Worm (Caenorhabditis elegans): Measurements from ENCODE around the gene mdt-22.

mdt-22 gene

DNA sequence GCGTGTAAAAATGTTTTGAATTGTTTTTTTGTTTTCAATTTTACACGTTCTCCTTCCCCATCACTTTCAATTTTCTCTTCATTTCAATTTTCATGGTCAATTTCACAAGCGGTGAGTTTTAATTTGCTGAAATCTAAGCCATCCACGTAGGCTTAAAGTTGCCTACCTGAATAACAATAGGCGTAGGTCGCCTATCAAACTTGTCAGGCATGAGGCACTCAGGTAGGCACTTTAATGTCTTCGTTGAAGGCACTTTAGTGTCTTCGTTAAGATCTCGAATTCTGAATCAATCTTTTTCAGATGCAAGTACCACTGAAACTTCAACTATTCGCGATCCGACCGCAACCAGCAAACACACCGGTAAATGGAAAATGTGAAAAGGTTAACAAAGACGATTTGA lies 8.3 kb downstream of the mdt-22 start, which contains the start of gene ZK970.8:
TSS of gene ZK970.8 (plus strand) at position 301 of the 400 bp plus-strand sequence.
- TF ChIP-seq eor-1 (tag; optimal IDR thresholded peaks at IDR 0.05) (no peak), lin-15B (tag; optimal IDR thresholded peaks at IDR 0.05) (no peak)

DNA sequence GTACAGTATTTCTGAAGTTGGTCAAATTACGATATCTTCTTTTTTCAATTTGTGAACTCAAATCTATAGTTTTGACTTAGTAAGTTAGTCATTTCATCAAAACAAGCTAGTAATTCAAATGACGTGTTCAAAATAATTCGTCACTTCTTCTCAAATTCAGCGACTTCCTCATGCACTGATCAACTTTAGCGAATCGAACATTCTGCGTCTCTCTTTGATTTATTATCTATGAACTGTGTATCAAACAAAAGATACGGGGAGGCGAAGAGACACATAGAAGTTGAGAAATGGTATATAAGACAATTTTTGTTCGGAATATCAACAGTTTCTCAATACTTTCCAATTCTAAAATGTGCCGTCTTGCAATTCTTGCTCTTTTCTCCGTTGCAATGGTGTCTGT lies 11.0 kb downstream of the mdt-22 start, which contains the start of gene srlf-34:
TSS of gene srlf-34 (plus strand) at position 321 of the 400 bp plus-strand sequence.
- TF ChIP-seq elt-2 (tag; optimal IDR thresholded peaks at IDR 0.05) (no peak), nhr-77 (tag; optimal IDR thresholded peaks at IDR 0.05) (no peak), nhr-25 (tag; optimal IDR thresholded peaks at IDR 0.05) (peak; percentile 28), pqm-1 (tag; optimal IDR thresholded peaks at IDR 0.05) (no peak), ztf-4 (tag; optimal IDR thresholded peaks at IDR 0.05) (no peak), zag-1 (tag; optimal IDR thresholded peaks at IDR 0.05) (no peak)

DNA sequence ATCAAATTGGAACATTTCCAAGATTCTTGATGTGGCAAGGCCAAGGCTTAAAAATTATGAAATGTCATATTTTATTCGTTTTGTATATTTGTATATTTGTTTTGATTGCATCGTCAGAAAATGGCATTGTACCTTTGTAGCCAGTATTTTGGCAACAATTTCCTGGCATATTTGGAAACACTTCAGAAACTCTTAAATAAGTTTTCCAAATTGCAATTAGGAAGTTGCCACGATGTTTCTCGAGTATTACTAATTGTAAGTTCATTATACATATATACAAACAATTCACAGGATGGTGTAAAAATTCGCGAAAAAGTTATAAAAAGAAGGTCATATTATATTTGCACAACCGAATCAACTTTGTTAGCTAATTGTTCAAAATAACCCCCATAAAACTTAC lies 14.2 kb downstream of the mdt-22 start, which contains the start of gene idpp-8:
TSS of gene idpp-8 (plus strand) at position 301 of the 400 bp plus-strand sequence.
- TF ChIP-seq nhr-12 (tag; optimal IDR thresholded peaks at IDR 0.05) (no peak), lin-15B (tag; optimal IDR thresholded peaks at IDR 0.05) (no peak), mml-1 (tag; optimal IDR thresholded peaks at IDR 0.05) (no peak), ceh-28 (tag; optimal IDR thresholded peaks at IDR 0.05) (no peak), elt-3 (tag; optimal IDR thresholded peaks at IDR 0.05) (no peak), tbx-2 (tag; optimal IDR thresholded peaks at IDR 0.05) (no peak), nhr-77 (tag; optimal IDR thresholded peaks at IDR 0.05) (no peak), jun-1 (tag; optimal IDR thresholded peaks at IDR 0.05) (no peak), unc-39 (tag; optimal IDR thresholded peaks at IDR 0.05) (no peak), nhr-28 (tag; optimal IDR thresholded peaks at IDR 0.05) (no peak), fkh-10 (GFP tag; optimal IDR thresholded peaks at IDR 0.05) (no peak), R02D3.7 (tag; optimal IDR thresholded peaks at IDR 0.05) (no peak), fkh-2 (tag; optimal IDR thresholded peaks at IDR 0.05) (no peak), nfya-1 (tag; optimal IDR thresholded peaks at IDR 0.05; ENCODE audit: insufficient read depth) (no peak), hmg-11 (tag; optimal IDR thresholded peaks at IDR 0.05) (no peak), daf-12 (tag; optimal IDR thresholded peaks at IDR 0.05) (no peak), eor-1 (tag; optimal IDR thresholded peaks at IDR 0.05) (no peak), nhr-23 (tag; optimal IDR thresholded peaks at IDR 0.05) (no peak), unc-62 (GFP tag; optimal IDR thresholded peaks at IDR 0.05) (no peak), snpc-4 (tag; optimal IDR thresholded peaks at IDR 0.05) (no peak)

DNA sequence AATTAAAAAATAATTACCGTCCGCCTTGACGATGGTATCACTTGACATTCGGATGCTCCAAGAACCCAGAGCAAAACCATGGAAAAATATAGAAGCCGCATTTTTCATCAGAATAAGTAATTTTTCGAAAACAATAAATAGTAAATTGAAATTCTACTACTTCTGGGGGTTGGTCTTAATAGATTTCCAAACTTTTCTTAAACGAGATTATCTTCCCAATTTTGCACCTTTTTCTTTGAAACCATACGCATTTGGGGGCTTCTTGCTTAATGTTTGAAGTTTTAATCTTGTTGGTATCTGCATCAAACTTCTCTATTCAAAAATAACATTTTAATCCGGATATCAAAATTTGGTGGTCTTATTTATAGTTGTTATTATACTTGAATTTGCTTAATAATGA lies 15.1 kb downstream of the mdt-22 start, which contains the start of gene gcy-5:
TSS of gene gcy-5 (minus strand) at position 101 of the 400 bp plus-strand sequence.
- TF ChIP-seq fkh-2 (tag; optimal IDR thresholded peaks at IDR 0.05) (no peak), lin-15B (tag; optimal IDR thresholded peaks at IDR 0.05) (no peak), ZK546.5 (tag; optimal IDR thresholded peaks at IDR 0.05) (no peak), sea-2 (GFP tag; optimal IDR thresholded peaks at IDR 0.05) (no peak), ztf-4 (tag; optimal IDR thresholded peaks at IDR 0.05) (no peak), ceh-16 (tag; optimal IDR thresholded peaks at IDR 0.05) (no peak), ztf-11 (tag; optimal IDR thresholded peaks at IDR 0.05) (no peak), nfya-1 (tag; optimal IDR thresholded peaks at IDR 0.05; ENCODE audit: insufficient read depth) (no peak), nhr-237 (tag; optimal IDR thresholded peaks at IDR 0.05) (no peak), lsy-12 (tag; optimal IDR thresholded peaks at IDR 0.05) (no peak), nhr-25 (tag; optimal IDR thresholded peaks at IDR 0.05) (no peak), nhr-12 (tag; optimal IDR thresholded peaks at IDR 0.05) (no peak), unc-39 (tag; optimal IDR thresholded peaks at IDR 0.05) (no peak), ceh-9 (tag; optimal IDR thresholded peaks at IDR 0.05) (no peak)

DNA sequence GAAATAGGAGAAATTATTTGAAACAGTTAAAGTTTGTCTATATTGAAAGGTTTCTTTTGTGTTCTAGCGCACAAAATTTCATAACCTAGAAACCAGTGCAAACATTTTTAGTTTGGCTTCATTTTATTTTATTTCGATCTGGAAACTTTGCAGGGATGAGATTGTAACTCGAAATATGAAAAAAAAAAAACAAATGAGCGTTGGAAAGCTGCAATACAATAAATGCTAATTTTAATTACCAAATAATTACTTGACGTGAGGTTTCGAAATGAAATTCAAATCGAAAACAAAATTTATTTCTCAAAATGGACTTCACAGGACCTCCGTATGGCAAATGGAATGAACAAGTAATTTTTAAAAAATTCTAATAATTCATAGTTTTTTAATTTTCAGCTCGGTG lies 16.0 kb downstream of the mdt-22 start, which contains the start of gene M02G9.4:
TSS of gene M02G9.4 (plus strand) at position 301 of the 400 bp plus-strand sequence.
- TF ChIP-seq hmg-11 (tag; optimal IDR thresholded peaks at IDR 0.05) (no peak), lsy-12 (tag; optimal IDR thresholded peaks at IDR 0.05) (no peak), egl-5 (tag; optimal IDR thresholded peaks at IDR 0.05) (no peak)

DNA sequence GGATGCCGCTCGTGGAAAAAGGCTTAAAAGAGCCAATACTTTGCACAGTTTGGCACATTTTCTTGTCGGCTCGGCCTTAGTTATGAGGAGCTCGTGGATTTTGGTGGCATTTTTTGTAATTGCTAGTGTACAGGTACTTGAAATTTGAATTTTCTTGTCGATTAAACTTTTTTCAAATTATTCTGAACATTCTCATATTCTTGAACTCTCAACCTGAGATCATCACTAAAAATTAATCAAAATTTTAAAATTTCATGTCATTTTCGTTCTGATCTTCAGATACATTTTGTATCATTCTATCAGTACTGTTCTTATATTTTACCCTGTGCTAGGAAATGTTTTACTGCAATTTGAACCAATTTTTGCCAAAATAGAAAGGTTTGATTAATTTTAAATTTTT lies 20.4 kb downstream of the mdt-22 start, which contains the start of gene idpp-4:
TSS of gene idpp-4 (plus strand) at position 51 of the 400 bp plus-strand sequence.
- TF ChIP-seq mml-1 (tag; optimal IDR thresholded peaks at IDR 0.05) = no peak
- TF ChIP-seq ZK546.5 (tag; optimal IDR thresholded peaks at IDR 0.05) = no peak
- TF ChIP-seq skn-1 (tag; optimal IDR thresholded peaks at IDR 0.05) = no peak
- no peak for TF ChIP-seq egl-5 (tag; optimal IDR thresholded peaks at IDR 0.05)
- TF ChIP-seq nhr-237 (tag; optimal IDR thresholded peaks at IDR 0.05) = no peak
- no peak for TF ChIP-seq ztf-4 (tag; optimal IDR thresholded peaks at IDR 0.05)
- no peak for TF ChIP-seq fos-1 (tag; optimal IDR thresholded peaks at IDR 0.05)
- no peak for TF ChIP-seq nhr-43 (tag; optimal IDR thresholded peaks at IDR 0.05; ENCODE audit: poor library complexity, severe bottlenecking)
- no peak for TF ChIP-seq nhr-28 (tag; optimal IDR thresholded peaks at IDR 0.05)
- TF ChIP-seq mdl-1 (tag; optimal IDR thresholded peaks at IDR 0.05) = no peak
- no peak for TF ChIP-seq eor-1 (tag; optimal IDR thresholded peaks at IDR 0.05)
- TF ChIP-seq lin-39 (tag; optimal IDR thresholded peaks at IDR 0.05) = no peak
- no peak for TF ChIP-seq ceh-9 (tag; optimal IDR thresholded peaks at IDR 0.05)
